Worm (Caenorhabditis elegans) whole organism, L4 larva: ENCODE data around the gene exc-7.

Experiments used
- D1046.2 ChIP-seq: fragments of 200-800 bp; sonication (Bioruptor generic); IDR thresholded peaks from 2 replicates; pipeline ENCODE4 v1.3.6; 2022; ENCODE audit warnings: missing genetic modification characterization, missing compliant biosample characterization
- F37D6.2 ChIP-seq: sonication (generic microtip); optimal IDR thresholded peaks from 2 replicates; lab custom pipeline; 2016; ENCODE audit warnings: mild to moderate bottlenecking, missing genetic modification characterization, missing compliant biosample characterization
- Y105C5A.15 ChIP-seq: fragments of 200-800 bp; sonication (Bioruptor generic); IDR thresholded peaks from 2 replicates; pipeline ENCODE4 v1.3.6; 2022; ENCODE audit warnings: missing genetic modification characterization, missing compliant biosample characterization
- Y5F2A.4 ChIP-seq: fragments of 200-800 bp; sonication (Bioruptor generic); optimal IDR thresholded peaks from 2 replicates; lab custom pipeline; 2018; ENCODE audit warnings: mild to moderate bottlenecking, missing genetic modification characterization, missing compliant biosample characterization
- ZK546.5 ChIP-seq, 2 experiments: sonication (generic microtip); optimal IDR thresholded peaks; 2 replicates each; lab custom pipeline; 2017; ENCODE audit warnings: missing biosample characterization in 2 of 2, missing genetic modification characterization in 2 of 2
- aha-1 ChIP-seq: fragments of 150-350 bp; peaks from one replicate; lab custom pipeline; 2014; ENCODE audit warnings: missing biosample characterization, missing genetic modification characterization
- ama-1 ChIP-seq: fragments of 150-350 bp; optimal IDR thresholded peaks from 2 replicates; lab custom pipeline; 2014; ENCODE audit warnings: inconsistent platforms, mixed read lengths
- arid-1 ChIP-seq: fragments of 200-800 bp; sonication (Bioruptor generic); conservative IDR thresholded peaks from 2 replicates; pipeline ENCODE4 v1.3.6; 2022; ENCODE audit warnings: missing genetic modification reagents, missing genetic modification characterization, missing compliant biosample characterization
- daf-12 ChIP-seq: fragments of 150-350 bp; optimal IDR thresholded peaks from 2 replicates; lab custom pipeline; 2014; ENCODE audit warnings: missing biosample characterization, missing genetic modification reagents, missing genetic modification characterization
- daf-16 ChIP-seq, 3 experiments: sonication (generic microtip); optimal IDR thresholded peaks; 2 replicates each; lab custom pipeline; 2016 to 2017; ENCODE audit warnings: missing genetic modification characterization in 3 of 3, missing genetic modification reagents in 3 of 3, mild to moderate bottlenecking in 2 of 3, missing compliant biosample characterization in 2 of 3, missing biosample characterization in 1 of 3, moderate library complexity in 1 of 3
- dmd-6 ChIP-seq: fragments of 200-800 bp; sonication (Bioruptor generic); IDR thresholded peaks from 2 replicates; pipeline ENCODE4 v1.3.6; 2022; ENCODE audit warnings: missing genetic modification reagents, missing genetic modification characterization, missing compliant biosample characterization
- dmd-8 ChIP-seq: fragments of 200-800 bp; sonication (Bioruptor generic); IDR thresholded peaks from 2 replicates; pipeline ENCODE4 v1.3.6; 2022; ENCODE audit warnings: missing genetic modification characterization, missing compliant biosample characterization
- duxl-1 ChIP-seq: sonication (generic microtip); optimal IDR thresholded peaks from 2 replicates; lab custom pipeline; 2016; ENCODE audit warnings: mild to moderate bottlenecking, missing genetic modification characterization, moderate library complexity, missing compliant biosample characterization; ENCODE audit not compliant: poor library complexity
- dve-1 ChIP-seq: sonication (generic microtip); optimal IDR thresholded peaks from 2 replicates; lab custom pipeline; 2017; ENCODE audit warnings: antibody characterized with exemption, mild to moderate bottlenecking, missing genetic modification characterization, missing compliant biosample characterization; ENCODE audit not compliant: insufficient read depth
- egl-43 ChIP-seq: fragments of 200-800 bp; sonication (Bioruptor generic); IDR thresholded peaks from 2 replicates; pipeline ENCODE4 v1.3.6; 2022; ENCODE audit warnings: missing genetic modification reagents, missing genetic modification characterization, missing compliant biosample characterization
- fkh-10 ChIP-seq: fragments of 150-350 bp; optimal IDR thresholded peaks from 2 replicates; lab custom pipeline; 2014; ENCODE audit warnings: missing biosample characterization, missing genetic modification reagents, missing genetic modification characterization
- fos-1 ChIP-seq: fragments of 150-350 bp; optimal IDR thresholded peaks from 2 replicates; lab custom pipeline; 2014; ENCODE audit warnings: missing biosample characterization, missing genetic modification characterization
- lin-15B ChIP-seq: fragments of 150-350 bp; sonication (generic microtip); optimal IDR thresholded peaks from 3 replicates; lab custom pipeline; 2014; ENCODE audit warnings: missing biosample characterization, missing genetic modification characterization
- lsy-2 ChIP-seq, 2 experiments: fragments of 150-350 bp in 1 of 2; sonication (generic microtip) in 1 of 2; optimal IDR thresholded peaks; 2 replicates each; lab custom pipeline; 2014 to 2017; ENCODE audit warnings: missing biosample characterization in 2 of 2, missing genetic modification characterization in 2 of 2
- mdl-1 ChIP-seq, 2 experiments: fragments of 150-350 bp in 1 of 2; sonication (generic microtip) in 1 of 2; optimal IDR thresholded peaks; 2 replicates each; lab custom pipeline; 2014 to 2017; ENCODE audit warnings: missing biosample characterization in 2 of 2, missing genetic modification characterization in 2 of 2
- mes-2 ChIP-seq: sonication (generic microtip); optimal IDR thresholded peaks from 2 replicates; lab custom pipeline; 2016; ENCODE audit warnings: missing genotype, mild to moderate bottlenecking, missing genetic modification characterization, missing compliant biosample characterization; ENCODE audit not compliant: poor library complexity, severe bottlenecking
- mxl-3 ChIP-seq: fragments of 200-800 bp; sonication (Bioruptor generic); optimal IDR thresholded peaks from 2 replicates; lab custom pipeline; 2018; ENCODE audit warnings: mild to moderate bottlenecking, missing genetic modification characterization, missing compliant biosample characterization
- nhr-102 ChIP-seq: sonication (generic microtip); optimal IDR thresholded peaks from 2 replicates; lab custom pipeline; 2016; ENCODE audit warnings: mild to moderate bottlenecking, missing genetic modification characterization, moderate library complexity, missing compliant biosample characterization
- nhr-11 ChIP-seq: fragments of 150-350 bp; optimal IDR thresholded peaks from 2 replicates; lab custom pipeline; 2014; ENCODE audit warnings: missing biosample characterization, missing genetic modification characterization
- nhr-111 ChIP-seq: fragments of 200-800 bp; sonication (Bioruptor generic); optimal IDR thresholded peaks from 2 replicates; lab custom pipeline; 2018; ENCODE audit warnings: mild to moderate bottlenecking, missing genetic modification characterization, missing compliant biosample characterization
- nhr-28 ChIP-seq: fragments of 150-350 bp; optimal IDR thresholded peaks from 2 replicates; lab custom pipeline; 2014; ENCODE audit warnings: missing biosample characterization, missing genetic modification characterization
- sdz-12 ChIP-seq: fragments of 200-800 bp; sonication (Bioruptor generic); optimal IDR thresholded peaks from 2 replicates; lab custom pipeline; 2018; ENCODE audit warnings: mild to moderate bottlenecking, missing genetic modification characterization, missing compliant biosample characterization
- snpc-1.2 ChIP-seq: fragments of 200-800 bp; sonication (Bioruptor generic); IDR thresholded peaks from 2 replicates; pipeline ENCODE4 v1.3.6; 2022; ENCODE audit warnings: missing genetic modification reagents, missing genetic modification characterization, missing compliant biosample characterization
- snpc-4 ChIP-seq: fragments of 150-350 bp; optimal IDR thresholded peaks from 2 replicates; lab custom pipeline; 2014; ENCODE audit warnings: missing biosample characterization, missing genetic modification characterization
- spr-1 ChIP-seq: sonication (generic microtip); optimal IDR thresholded peaks from 2 replicates; lab custom pipeline; 2016; ENCODE audit warnings: mild to moderate bottlenecking, missing genetic modification characterization, missing compliant biosample characterization
- spr-3 ChIP-seq: fragments of 200-800 bp; sonication (Bioruptor generic); optimal IDR thresholded peaks from 2 replicates; lab custom pipeline; 2018; ENCODE audit warnings: mild to moderate bottlenecking, missing genetic modification characterization, missing compliant biosample characterization
- tag-97 ChIP-seq: fragments of 200-800 bp; sonication (Bioruptor generic); IDR thresholded peaks from 2 replicates; pipeline ENCODE4 v1.3.6; 2022; ENCODE audit warnings: missing genetic modification characterization, missing compliant biosample characterization
- tra-1 ChIP-seq: fragments of 200-800 bp; sonication (Bioruptor generic); IDR thresholded peaks from 2 replicates; pipeline ENCODE4 v1.3.6; 2022; ENCODE audit warnings: missing genetic modification reagents, missing genetic modification characterization, missing compliant biosample characterization
- unc-130 ChIP-seq: sonication (generic microtip); optimal IDR thresholded peaks from 2 replicates; lab custom pipeline; 2016; ENCODE audit warnings: missing genetic modification reagents, missing genetic modification characterization, missing compliant biosample characterization
- zip-11 ChIP-seq: fragments of 200-800 bp; sonication (Bioruptor generic); IDR thresholded peaks from 2 replicates; pipeline ENCODE4 v1.3.6; 2022; ENCODE audit warnings: missing genetic modification characterization, missing compliant biosample characterization
- zip-2 ChIP-seq: fragments of 150-350 bp; optimal IDR thresholded peaks from 2 replicates; lab custom pipeline; 2014; ENCODE audit warnings: missing biosample characterization, missing genetic modification characterization
- ztf-7 ChIP-seq: fragments of 150-350 bp; optimal IDR thresholded peaks from 2 replicates; lab custom pipeline; 2014; ENCODE audit warnings: missing biosample characterization, missing genetic modification characterization

exc-7 gene

DNA sequence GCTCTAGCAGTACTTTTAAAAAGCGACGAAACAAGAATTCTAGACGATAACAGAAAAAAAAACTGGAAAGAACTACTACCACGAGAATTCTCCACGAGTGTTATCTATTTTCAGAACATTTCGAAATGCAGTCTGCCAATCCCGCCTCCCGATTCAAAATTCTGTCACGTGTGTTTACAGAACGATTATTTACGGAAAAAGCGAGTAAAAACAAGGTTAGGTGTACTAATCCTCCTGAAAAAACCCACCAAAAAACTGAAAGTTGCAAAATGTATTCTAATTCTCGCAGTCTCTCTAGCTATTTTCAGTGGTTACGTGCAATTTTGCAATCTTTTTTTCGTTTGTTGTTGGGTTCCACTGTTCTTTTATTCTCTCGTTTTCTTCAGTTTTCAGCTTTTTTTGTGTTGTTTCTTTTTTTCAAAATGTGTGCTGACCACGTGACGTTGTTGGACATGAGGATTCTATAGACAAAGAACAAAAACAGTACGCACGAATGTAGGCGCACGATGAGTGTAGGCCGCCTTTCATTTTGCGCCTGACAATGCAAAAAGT, 30.8 kb downstream of the exc-7 start (continued):
- no peak for TF ChIP-seq nhr-102 (tag; lab: Kevin White, UChicago)
- peak; percentile 67 for TF ChIP-seq dve-1 (tag; lab: Kevin White, UChicago)
- TF ChIP-seq zip-2 (tag; lab: Kevin White, UChicago), result no peak
- TF ChIP-seq lin-15B (tag; lab: Kevin White, UChicago), result no peak
- peak; percentile 94 for TF ChIP-seq aha-1 (tag; lab: Kevin White, UChicago)
- no peak for TF ChIP-seq fkh-10 (GFP tag; lab: Kevin White, UChicago)
- TF ChIP-seq ZK546.5 (tag; optimal IDR thresholded peaks at IDR 0.05; lab: Kevin White, UChicago), result no peak
- no peak for TF ChIP-seq snpc-1.2 (GFP tag; lab: Robert Waterston, UW)
- TF ChIP-seq mes-2 (tag; lab: Kevin White, UChicago), result no peak
- TF ChIP-seq daf-16 (GFP tag; optimal IDR thresholded peaks at IDR 0.05; lab: Kevin White, UChicago), result no peak
- TF ChIP-seq daf-16 (tag; optimal IDR thresholded peaks at IDR 0.05; lab: Kevin White, UChicago), result peak; percentile 63

DNA sequence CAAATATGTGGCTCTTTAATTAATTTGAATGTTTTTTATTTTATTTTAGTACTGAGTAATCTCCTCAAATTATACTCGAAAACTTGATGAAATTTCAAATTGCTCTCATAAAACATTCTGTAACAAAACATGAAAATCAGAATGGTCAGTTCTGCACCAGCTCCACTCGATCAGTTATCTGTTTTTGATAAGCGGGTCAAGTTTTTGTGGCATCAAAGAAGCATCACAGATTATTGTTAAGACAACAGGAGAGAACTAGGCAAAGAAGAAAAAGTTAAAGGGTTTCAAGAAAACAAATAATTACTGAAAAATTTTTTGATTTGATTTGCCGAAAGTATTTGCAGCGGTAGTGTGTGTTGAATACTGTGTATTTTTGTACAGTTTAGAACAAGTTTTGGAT, 31.4 kb downstream of the exc-7 start:
- TF ChIP-seq daf-16 (GFP tag; optimal IDR thresholded peaks at IDR 0.05; lab: Kevin White, UChicago), result no peak
- TF ChIP-seq daf-16 (tag; optimal IDR thresholded peaks at IDR 0.05; lab: Kevin White, UChicago), result peak; percentile 70
- no peak for TF ChIP-seq tag-97 (GFP tag; lab: Robert Waterston, UW)
- no peak for TF ChIP-seq ZK546.5 (tag; optimal IDR thresholded peaks at IDR 0.05; lab: Kevin White, UChicago)
- TF ChIP-seq egl-43 (GFP tag; lab: Robert Waterston, UW), result no peak
- no peak for TF ChIP-seq snpc-4
- TF ChIP-seq dmd-8 (GFP tag; lab: Robert Waterston, UW), result no peak
- no peak for TF ChIP-seq mxl-3
- no peak for TF ChIP-seq zip-2 (tag; lab: Kevin White, UChicago)
- no peak for TF ChIP-seq lsy-2 (tag; optimal IDR thresholded peaks at IDR 0.05; lab: Kevin White, UChicago)
- TF ChIP-seq aha-1 (tag; lab: Kevin White, UChicago), result no peak
- no peak for TF ChIP-seq ama-1
- TF ChIP-seq ztf-7 (tag; lab: Kevin White, UChicago), result no peak
- TF ChIP-seq zip-11 (GFP tag; lab: Robert Waterston, UW), result no peak
- no peak for TF ChIP-seq nhr-11 (tag; lab: Kevin White, UChicago)
- TF ChIP-seq daf-12 (tag; lab: Kevin White, UChicago), result no peak
- TF ChIP-seq dve-1 (tag; lab: Kevin White, UChicago), result peak; percentile 69
- no peak for TF ChIP-seq D1046.2 (GFP tag; lab: Robert Waterston, UW)
- TF ChIP-seq spr-1 (tag; lab: Kevin White, UChicago), result no peak
- TF ChIP-seq Y5F2A.4 (GFP tag; lab: Kevin White, UChicago), result no peak
- TF ChIP-seq dmd-6, result peak; percentile 15; the same call in 1 of the 2 replicates
- no peak for TF ChIP-seq nhr-111
- TF ChIP-seq duxl-1 (tag; lab: Kevin White, UChicago), result no peak
- peak; percentile 42 for TF ChIP-seq nhr-28 (tag; lab: Kevin White, UChicago)
- no peak for TF ChIP-seq fkh-10 (GFP tag; lab: Kevin White, UChicago)
- TF ChIP-seq, all 104 proteins: peak for 4

DNA sequence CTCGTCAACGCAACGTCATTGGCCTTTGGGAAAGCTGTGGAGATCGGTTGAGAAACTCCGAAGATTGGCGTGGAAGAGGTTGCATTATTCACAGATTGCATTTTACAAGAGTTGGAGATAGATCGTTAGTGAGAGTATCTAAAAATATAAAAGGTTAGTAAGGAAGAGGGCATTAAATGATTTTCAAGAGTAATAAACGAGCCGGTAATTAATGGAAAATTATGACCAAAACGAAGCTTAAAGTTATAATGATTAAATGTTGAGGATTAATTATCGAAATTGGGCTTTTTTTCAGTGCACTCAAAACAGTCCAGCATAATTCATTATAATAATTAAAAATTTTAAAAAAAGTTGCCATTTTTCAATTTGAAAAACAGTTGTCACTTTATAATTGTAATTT, 33.5 kb downstream of the exc-7 start, which contains the start of gene pap-2:
pap-2 (minus strand) TSS at position 101 of the 400 bp plus-strand sequence.
- no peak for TF ChIP-seq mdl-1 (tag; optimal IDR thresholded peaks at IDR 0.05; lab: Kevin White, UChicago)
- no peak for TF ChIP-seq dmd-6
- TF ChIP-seq unc-130, result no peak
- no peak for TF ChIP-seq arid-1 (GFP tag; lab: Robert Waterston, UW)
- TF ChIP-seq spr-3 (GFP tag; lab: Kevin White, UChicago), result no peak
- no peak for TF ChIP-seq F37D6.2 (tag; lab: Kevin White, UChicago)
- no peak for TF ChIP-seq Y105C5A.15
- no peak for TF ChIP-seq tra-1 (GFP tag; lab: Robert Waterston, UW)
- no peak for TF ChIP-seq daf-16 (GFP tag; optimal IDR thresholded peaks at IDR 0.05; lab: Kevin White, UChicago)
- TF ChIP-seq daf-16 (tag; optimal IDR thresholded peaks at IDR 0.05; lab: Kevin White, UChicago), result no peak
- TF ChIP-seq snpc-1.2 (GFP tag; lab: Robert Waterston, UW), result no peak
- TF ChIP-seq fos-1 (tag; lab: Kevin White, UChicago), result no peak
- TF ChIP-seq ama-1, result no peak
- no peak for TF ChIP-seq sdz-12 (GFP tag; lab: Kevin White, UChicago)
